Fruit fly (Drosophila melanogaster) whole organism, embryonic: ENCODE results near the gene CG11882.

ENCODE experiments used
- Atf3 ChIP-seq: fragments of 200-800 bp; sonication (Bioruptor generic); optimal IDR thresholded peaks from 3 replicates; lab custom pipeline; 2016; ENCODE audit warnings: missing biosample characterization, missing genetic modification characterization
- B-H1 ChIP-seq: fragments of 200-800 bp; sonication (Bioruptor generic); IDR thresholded peaks from 3 replicates; pipeline ENCODE4 v1.3.6; 2022; ENCODE audit warnings: missing biosample characterization, missing genetic modification characterization
- CG10267 ChIP-seq: fragments of 200-800 bp; sonication (Bioruptor generic); optimal IDR thresholded peaks from 2 replicates; lab custom pipeline; 2018; ENCODE audit warnings: missing biosample characterization, mild to moderate bottlenecking, missing genetic modification characterization, moderate library complexity
- CG10366 ChIP-seq: fragments of 200-800 bp; sonication (Bioruptor generic); IDR thresholded peaks from 2 replicates; pipeline ENCODE4 v1.3.6; 2022; ENCODE audit warnings: missing biosample characterization, missing genetic modification characterization
- CG10565 ChIP-seq: fragments of 200-800 bp; sonication (Bioruptor generic); optimal IDR thresholded peaks from 3 replicates; lab custom pipeline; 2016; ENCODE audit warnings: missing biosample characterization, mild to moderate bottlenecking, missing genetic modification characterization
- CG10959 ChIP-seq: fragments of 200-800 bp; sonication (Bioruptor generic); IDR thresholded peaks from 2 replicates; pipeline ENCODE4 v1.3.6; 2022; ENCODE audit warnings: missing biosample characterization, missing genetic modification characterization
- CG13894 ChIP-seq: fragments of 200-800 bp; sonication (Bioruptor generic); optimal IDR thresholded peaks from 3 replicates; lab custom pipeline; 2018; ENCODE audit warnings: missing biosample characterization, mild to moderate bottlenecking, missing genetic modification characterization, moderate library complexity
- CG14050 ChIP-seq: fragments of 200-800 bp; sonication (Bioruptor generic); IDR thresholded peaks from 3 replicates; pipeline ENCODE4 v1.3.6; 2022; ENCODE audit warnings: missing biosample characterization, missing genetic modification characterization
- CG15514 ChIP-seq: fragments of 200-800 bp; sonication (Bioruptor generic); optimal IDR thresholded peaks from 3 replicates; lab custom pipeline; 2017; ENCODE audit warnings: missing biosample characterization, missing genetic modification characterization, mild to moderate bottlenecking, moderate library complexity, missing genetic modification reagents
- CG1602 ChIP-seq: fragments of 200-800 bp; sonication (Bioruptor generic); optimal IDR thresholded peaks from 3 replicates; lab custom pipeline; 2016; ENCODE audit warnings: missing biosample characterization, missing genetic modification characterization
- CG1792 ChIP-seq: fragments of 200-800 bp; sonication (Bioruptor generic); optimal IDR thresholded peaks from 2 replicates; lab custom pipeline; 2016; ENCODE audit warnings: missing biosample characterization, missing genetic modification characterization
- CG2129 ChIP-seq: fragments of 200-800 bp; sonication (Bioruptor generic); IDR thresholded peaks from 2 replicates; pipeline ENCODE4 v1.3.6; 2022; ENCODE audit warnings: missing biosample characterization, missing genetic modification characterization; ENCODE audit not compliant: partially characterized antibody
- CG2202 ChIP-seq: fragments of 200-800 bp; sonication (Bioruptor generic); optimal IDR thresholded peaks from 2 replicates; lab custom pipeline; 2018; ENCODE audit warnings: missing biosample characterization, mild to moderate bottlenecking, missing genetic modification characterization
- CG30020 ChIP-seq: fragments of 200-800 bp; optimal IDR thresholded peaks from 2 replicates; lab custom pipeline; 2019; ENCODE audit warnings: missing biosample characterization, mild to moderate bottlenecking, missing genetic modification characterization, moderate library complexity
- CG31388 ChIP-seq: fragments of 200-800 bp; sonication (Bioruptor generic); optimal IDR thresholded peaks from 2 replicates; lab custom pipeline; 2016; ENCODE audit warnings: missing biosample characterization, missing genetic modification characterization
- CG33557 ChIP-seq: fragments of 200-800 bp; sonication (Bioruptor generic); optimal IDR thresholded peaks from 2 replicates; lab custom pipeline; 2019; ENCODE audit warnings: missing biosample characterization, mild to moderate bottlenecking, missing genetic modification characterization, moderate library complexity
- CG34376 ChIP-seq: fragments of 200-800 bp; sonication (Bioruptor generic); optimal IDR thresholded peaks from 2 replicates; lab custom pipeline; 2018; ENCODE audit warnings: missing biosample characterization, mild to moderate bottlenecking, missing genetic modification characterization
- CG6272 ChIP-seq: fragments of 200-800 bp; sonication (Bioruptor generic); IDR thresholded peaks from 2 replicates; pipeline ENCODE4 v1.3.6; 2022; ENCODE audit warnings: missing biosample characterization, missing genetic modification characterization
- CG6654 ChIP-seq: fragments of 200-800 bp; sonication (Bioruptor generic); optimal IDR thresholded peaks from 2 replicates; lab custom pipeline; 2017; ENCODE audit warnings: missing biosample characterization, mild to moderate bottlenecking, missing genetic modification characterization
- CG7372 ChIP-seq: fragments of 200-800 bp; sonication (Bioruptor generic); IDR thresholded peaks from 2 replicates; pipeline ENCODE4 v1.3.6; 2022; ENCODE audit warnings: missing biosample characterization, missing genetic modification characterization
- CG8359 ChIP-seq: fragments of 200-800 bp; sonication (Bioruptor generic); optimal IDR thresholded peaks from 2 replicates; lab custom pipeline; 2017; ENCODE audit warnings: missing biosample characterization, mild to moderate bottlenecking, missing genetic modification characterization, borderline replicate concordance
- Drgx ChIP-seq: fragments of 200-800 bp; sonication (Bioruptor generic); IDR thresholded peaks from 2 replicates; pipeline ENCODE4 v1.3.6; 2022; ENCODE audit warnings: missing biosample characterization, missing genetic modification characterization
- ERR ChIP-seq: fragments of 200-800 bp; sonication (Bioruptor generic); optimal IDR thresholded peaks from 2 replicates; lab custom pipeline; 2016; ENCODE audit warnings: missing biosample characterization, missing genetic modification characterization
- Fer2 ChIP-seq: fragments of 200-800 bp; sonication (Bioruptor generic); optimal IDR thresholded peaks from 2 replicates; lab custom pipeline; 2018; ENCODE audit warnings: missing biosample characterization, mild to moderate bottlenecking, missing genetic modification characterization, moderate library complexity
- HLHmδ ChIP-seq: fragments of 200-800 bp; sonication (Bioruptor generic); optimal IDR thresholded peaks from 2 replicates; lab custom pipeline; 2018; ENCODE audit warnings: missing biosample characterization, mild to moderate bottlenecking, missing genetic modification characterization, moderate library complexity
- Hr39 ChIP-seq: fragments of >200 bp; optimal IDR thresholded peaks from 2 replicates; lab custom pipeline; 2017
- Lim3 ChIP-seq: fragments of 200-800 bp; sonication (Bioruptor generic); IDR thresholded peaks from 2 replicates; pipeline ENCODE4 v1.3.6; 2022; ENCODE audit warnings: missing biosample characterization, missing genetic modification characterization
- Lpt ChIP-seq: fragments of >200 bp; optimal IDR thresholded peaks from 2 replicates; lab custom pipeline; 2018; ENCODE audit warnings: missing biosample characterization, missing genetic modification characterization
- Mes4 ChIP-seq: fragments of 200-800 bp; sonication (Bioruptor generic); optimal IDR thresholded peaks from 2 replicates; lab custom pipeline; 2016; ENCODE audit warnings: missing biosample characterization, missing genetic modification characterization
- Sox100B ChIP-seq: fragments of 200-800 bp; sonication (Bioruptor generic); optimal IDR thresholded peaks from 3 replicates; lab custom pipeline; 2018; ENCODE audit warnings: missing biosample characterization, mild to moderate bottlenecking, missing genetic modification characterization
- Vsx1 ChIP-seq: fragments of 200-800 bp; sonication (Bioruptor generic); optimal IDR thresholded peaks from 2 replicates; lab custom pipeline; 2017; ENCODE audit warnings: missing biosample characterization, mild to moderate bottlenecking, missing genetic modification characterization, missing genetic modification reagents
- ac ChIP-seq: fragments of 200-800 bp; sonication (Bioruptor generic); optimal IDR thresholded peaks from 3 replicates; lab custom pipeline; 2017; ENCODE audit warnings: missing biosample characterization, mild to moderate bottlenecking, missing genetic modification characterization
- croc ChIP-seq: fragments of 200-800 bp; sonication (Bioruptor generic); conservative IDR thresholded peaks from 3 replicates; pipeline ENCODE4 v1.3.6; 2022; ENCODE audit warnings: missing biosample characterization, missing genetic modification characterization
- da ChIP-seq: fragments of 200-800 bp; sonication (Bioruptor generic); optimal IDR thresholded peaks from 2 replicates; lab custom pipeline; 2016; ENCODE audit warnings: missing biosample characterization, missing genetic modification characterization
- gem ChIP-seq: fragments of 200-800 bp; sonication (Bioruptor generic); optimal IDR thresholded peaks from 2 replicates; lab custom pipeline; 2019; ENCODE audit warnings: missing biosample characterization, mild to moderate bottlenecking, missing genetic modification characterization, moderate library complexity
- hth ChIP-seq: fragments of >200 bp; optimal IDR thresholded peaks from 2 replicates; lab custom pipeline; 2017; ENCODE audit warnings: inconsistent platforms
- jigr1 ChIP-seq: fragments of 200-800 bp; sonication (Bioruptor generic); IDR thresholded peaks from 3 replicates; pipeline ENCODE4 v1.3.6; 2022; ENCODE audit warnings: missing biosample characterization, missing genetic modification characterization
- lmd ChIP-seq: fragments of 200-800 bp; sonication (Bioruptor generic); IDR thresholded peaks from 2 replicates; pipeline ENCODE4 v1.3.6; 2022; ENCODE audit warnings: missing biosample characterization, missing genetic modification characterization
- pan ChIP-seq, 4 experiments: fragments of >200 bp in 3 of 4; fragments of 200-800 bp in 1 of 4; sonication (Bioruptor generic) in 1 of 4; optimal IDR thresholded peaks in 3 of 4; IDR thresholded peaks in 1 of 4; 2 replicates each; pipeline versions ENCODE4 v1.3.6 to Lab custom; 2017 to 2022; ENCODE audit warnings: missing biosample characterization in 2 of 4, missing genetic modification characterization in 2 of 4, mixed read lengths in 1 of 4
- pfk ChIP-seq: fragments of 200-800 bp; sonication (Bioruptor generic); optimal IDR thresholded peaks from 2 replicates; lab custom pipeline; 2018; ENCODE audit warnings: missing biosample characterization, mild to moderate bottlenecking, missing genetic modification characterization, moderate library complexity
- psq ChIP-seq: fragments of 200-800 bp; sonication (Bioruptor generic); optimal IDR thresholded peaks from 2 replicates; lab custom pipeline; 2017; ENCODE audit warnings: missing biosample characterization, missing genetic modification characterization
- shn ChIP-seq: fragments of 200-800 bp; sonication (Bioruptor generic); optimal IDR thresholded peaks from 3 replicates; lab custom pipeline; 2016; ENCODE audit warnings: missing biosample characterization, missing genetic modification characterization
- sna ChIP-seq: fragments of 200-800 bp; sonication (Bioruptor generic); IDR thresholded peaks from 2 replicates; pipeline ENCODE4 v1.3.6; 2022; ENCODE audit warnings: missing biosample characterization, missing genetic modification characterization; ENCODE audit not compliant: partially characterized antibody
- so ChIP-seq: fragments of 200-800 bp; sonication (Bioruptor generic); IDR thresholded peaks from 3 replicates; pipeline ENCODE4 v1.3.6; 2022; ENCODE audit warnings: missing biosample characterization, missing genetic modification characterization
- toy ChIP-seq: fragments of 200-800 bp; sonication (Bioruptor generic); IDR thresholded peaks from 2 replicates; pipeline ENCODE4 v1.3.6; 2022; ENCODE audit warnings: missing biosample characterization, missing genetic modification characterization
- unpg ChIP-seq: fragments of 200-800 bp; sonication (Bioruptor generic); optimal IDR thresholded peaks from 3 replicates; lab custom pipeline; 2018; ENCODE audit warnings: missing biosample characterization, mild to moderate bottlenecking, missing genetic modification characterization, moderate library complexity
- usp ChIP-seq: fragments of >200 bp; optimal IDR thresholded peaks from 2 replicates; lab custom pipeline; 2017; ENCODE audit warnings: missing biosample characterization, missing genetic modification characterization
- wdn ChIP-seq: fragments of 200-800 bp; sonication (Bioruptor generic); IDR thresholded peaks from 2 replicates; pipeline ENCODE4 v1.3.6; 2022; ENCODE audit warnings: missing biosample characterization, missing genetic modification characterization
- zfh2 ChIP-seq: fragments of 200-800 bp; sonication (Bioruptor generic); optimal IDR thresholded peaks from 2 replicates; lab custom pipeline; 2016; ENCODE audit warnings: missing biosample characterization, missing genetic modification characterization

CG11882 gene

dm6 chr3R:29112398-29113150 is 35.4 kb downstream of the CG11882 start, which contains the start of the genes alpha-Man-Ib and Pdhb (continued):
- TF ChIP-seq CG8359 (GFP tag; lab: Kevin White, UChicago) = no peak
- no peak for TF ChIP-seq ac (GFP tag; lab: Kevin White, UChicago)
- TF ChIP-seq hth = no peak
- TF ChIP-seq croc (GFP tag; lab: Robert Waterston, UW) = peak; percentile 67
- peak; percentile 29 for TF ChIP-seq shn (GFP tag; lab: Kevin White, UChicago)
- TF ChIP-seq wdn (GFP tag; lab: Robert Waterston, UW) = 0 out of 2 replicates have a peak, but pooled peaks have one; percentile 38
- peak; percentile 72 for TF ChIP-seq CG33557 (GFP tag; lab: Kevin White, UChicago)
- no peak for TF ChIP-seq HLHmδ (GFP tag; lab: Kevin White, UChicago)
- TF ChIP-seq CG34376 = no peak
- no peak for TF ChIP-seq Lpt (GFP tag; lab: Kevin White, UChicago)
- no peak for TF ChIP-seq CG13894 (tag; lab: Kevin White, UChicago)
- no peak for TF ChIP-seq usp
- TF ChIP-seq CG2129 = no peak
- TF ChIP-seq Hr39 (lab: Kevin White, UChicago) = no peak
- no peak for TF ChIP-seq ERR (GFP tag; lab: Kevin White, UChicago)
- TF ChIP-seq pfk (GFP tag; lab: Kevin White, UChicago) = peak; percentile 11
- peak; percentile 45; the same call in 1 of the 2 replicates for TF ChIP-seq Drgx (GFP tag; lab: Robert Waterston, UW)
- no peak for TF ChIP-seq Vsx1 (GFP tag; lab: Kevin White, UChicago)
- peak; percentile 66 for TF ChIP-seq Fer2
- peak; percentile 89 for TF ChIP-seq gem (tag; lab: Kevin White, UChicago)
- peak; percentile 25 for TF ChIP-seq CG31388 (GFP tag; lab: Kevin White, UChicago)
- no peak for TF ChIP-seq sna (GFP tag; lab: Robert Waterston, UW)
- peak; percentile 61 for TF ChIP-seq B-H1 (GFP tag; lab: Robert Waterston, UW)
- TF ChIP-seq CG7372 (GFP tag; lab: Robert Waterston, UW) = peak; percentile 75
- no peak for TF ChIP-seq Mes4 (GFP tag; lab: Kevin White, UChicago)
- TF ChIP-seq so (GFP tag; lab: Robert Waterston, UW) = peak; percentile 49; the same call in 1 of the 3 replicates
- no peak for TF ChIP-seq Atf3 (GFP tag; lab: Kevin White, UChicago)
- 0 out of 2 replicates have a peak, but pooled peaks have one; percentile 16 for TF ChIP-seq Lim3 (GFP tag; lab: Robert Waterston, UW)
- peak; percentile 80 for TF ChIP-seq zfh2 (GFP tag; lab: Kevin White, UChicago)
- peak; percentile 82 for TF ChIP-seq lmd (GFP tag; lab: Robert Waterston, UW)
- TF ChIP-seq unpg (GFP tag; lab: Kevin White, UChicago) = peak; percentile 76
- peak; percentile 62; the same call in 2 of the 3 replicates for TF ChIP-seq CG14050 (GFP tag; lab: Robert Waterston, UW)
- no peak for TF ChIP-seq pan (optimal IDR thresholded peaks at IDR 0.05; lab: Kevin White, UChicago)
- peak in 1 of 2 experiments; percentile 77 for TF ChIP-seq pan (GFP tag; optimal IDR thresholded peaks at IDR 0.05 in 1 of 2, IDR thresholded peaks at IDR 0.05 in 1 of 2)
- TF ChIP-seq CG1792 (GFP tag; lab: Kevin White, UChicago) = no peak
- TF ChIP-seq CG10267 (tag; lab: Kevin White, UChicago) = peak; percentile 82
- peak; percentile 75 for TF ChIP-seq CG10366 (GFP tag; lab: Robert Waterston, UW)
- peak; percentile 33; the same call in 1 of the 2 replicates for TF ChIP-seq CG10959
- no peak for TF ChIP-seq CG10565 (GFP tag; lab: Kevin White, UChicago)
- TF ChIP-seq CG6654 (GFP tag; lab: Kevin White, UChicago) = peak; percentile 5
- peak; percentile 83 for TF ChIP-seq CG15514 (GFP tag; lab: Kevin White, UChicago)
- peak; percentile 76 for TF ChIP-seq CG30020 (tag; lab: Kevin White, UChicago)
- TF ChIP-seq CG2202 (tag; lab: Kevin White, UChicago) = peak; percentile 20
- no peak for TF ChIP-seq da (GFP tag; lab: Kevin White, UChicago)
- peak; percentile 42 for TF ChIP-seq psq (GFP tag; lab: Kevin White, UChicago)
- TF ChIP-seq CG6272 (GFP tag; lab: Robert Waterston, UW) = peak; percentile 78
- no peak for TF ChIP-seq toy
- TF ChIP-seq CG1602 (GFP tag; lab: Kevin White, UChicago) = peak; percentile 81
- TF ChIP-seq Sox100B (GFP tag; lab: Kevin White, UChicago) = no peak
- peak; percentile 57; the same call in 1 of the 3 replicates for TF ChIP-seq jigr1 (GFP tag; lab: Robert Waterston, UW)
